Fruit fly (Drosophila melanogaster): ENCODE measurements around the gene rdx.

Gene rdx

dm6 chr3R:14012478-14013146 is 19.2 kb downstream of the rdx start (continued):
- peak; percentile 92 for TF ChIP-seq CG18476 (GFP tag; optimal IDR thresholded peaks at IDR 0.05)
- peak; percentile 89 for TF ChIP-seq CG17612 (GFP tag; IDR thresholded peaks at IDR 0.05)
- peak; percentile 42 for TF ChIP-seq odd (GFP tag; optimal IDR thresholded peaks at IDR 0.05)
- peak; percentile 53 for TF ChIP-seq salm (tag; optimal IDR thresholded peaks at IDR 0.05)
- TF ChIP-seq CG14965 (GFP tag; optimal IDR thresholded peaks at IDR 0.05; ENCODE audit: borderline replicate concordance): peak; percentile 83
- TF ChIP-seq CG9797 (GFP tag; optimal IDR thresholded peaks at IDR 0.05): peak; percentile 25
- peak; percentile 87 for TF ChIP-seq sr (GFP tag; IDR thresholded peaks at IDR 0.05)
- TF ChIP-seq CG3281 (GFP tag; optimal IDR thresholded peaks at IDR 0.05): peak; percentile 86
- peak; percentile 96 for TF ChIP-seq CG14667 (GFP tag; IDR thresholded peaks at IDR 0.05)
- TF ChIP-seq CG14710 (tag; optimal IDR thresholded peaks at IDR 0.05): peak; percentile 90
- TF ChIP-seq CG17385 (GFP tag; optimal IDR thresholded peaks at IDR 0.05): peak; percentile 78
- TF ChIP-seq CG15269 (tag; optimal IDR thresholded peaks at IDR 0.05): peak; percentile 88
- peak; percentile 68 for TF ChIP-seq en (GFP tag; optimal IDR thresholded peaks at IDR 0.05)
- TF ChIP-seq knrl (GFP tag; IDR thresholded peaks at IDR 0.05; ENCODE audit: partially characterized antibody): no peak
- no peak for TF ChIP-seq fru (optimal IDR thresholded peaks at IDR 0.05)
- TF ChIP-seq CG34224 (GFP tag; IDR thresholded peaks at IDR 0.05; ENCODE audit: partially characterized antibody): no peak
- no peak for TF ChIP-seq Dll (GFP tag; IDR thresholded peaks at IDR 0.05; ENCODE audit: partially characterized antibody)
- no peak for TF ChIP-seq Hr39 (optimal IDR thresholded peaks at IDR 0.05)
- no peak for TF ChIP-seq sima (GFP tag; optimal IDR thresholded peaks at IDR 0.05)
- no peak for TF ChIP-seq abd-A (tag; optimal IDR thresholded peaks at IDR 0.05)
- TF ChIP-seq CG11456 (GFP tag; IDR thresholded peaks at IDR 0.05): peak; percentile 96
- TF ChIP-seq CG2116 (GFP tag; optimal IDR thresholded peaks at IDR 0.05): peak; percentile 28
- TF ChIP-seq Dek (tag; optimal IDR thresholded peaks at IDR 0.05): peak; percentile 41
- peak; percentile 91 for TF ChIP-seq Fer3 (tag; optimal IDR thresholded peaks at IDR 0.05)
- peak; percentile 64 for TF ChIP-seq CG12236 (GFP tag; optimal IDR thresholded peaks at IDR 0.05)
- no peak for TF ChIP-seq HLHmδ (GFP tag; optimal IDR thresholded peaks at IDR 0.05)
- peak; percentile 51; the same call in 1 of the 2 replicates for TF ChIP-seq sna (GFP tag; IDR thresholded peaks at IDR 0.05; ENCODE audit: partially characterized antibody)
- peak; percentile 77 for TF ChIP-seq CG13424 (tag; optimal IDR thresholded peaks at IDR 0.05)
- TF ChIP-seq Eip74EF (GFP tag; optimal IDR thresholded peaks at IDR 0.05): peak in 1 of 2 experiments; percentile 8
- no peak for TF ChIP-seq h (optimal IDR thresholded peaks at IDR 0.05)
- TF ChIP-seq slbo (GFP tag; IDR thresholded peaks at IDR 0.05): peak; percentile 89
- TF ChIP-seq usp (GFP tag; optimal IDR thresholded peaks at IDR 0.05): no peak
- no peak; the same call in 2 of the 3 replicates for TF ChIP-seq vnd (GFP tag; IDR thresholded peaks at IDR 0.05; ENCODE audit: partially characterized antibody)
- TF ChIP-seq CG15514 (GFP tag; optimal IDR thresholded peaks at IDR 0.05): peak; percentile 80
- TF ChIP-seq CG8944 (GFP tag; optimal IDR thresholded peaks at IDR 0.05): peak; percentile 79
- peak; percentile 50 to 89 for TF ChIP-seq Hr51 (GFP tag; optimal IDR thresholded peaks at IDR 0.05)
- TF ChIP-seq klu (GFP tag; IDR thresholded peaks at IDR 0.05): peak; percentile 84
- peak; percentile 80 for TF ChIP-seq CG6854 (GFP tag; optimal IDR thresholded peaks at IDR 0.05)
- no peak for TF ChIP-seq NC2α (GFP tag; optimal IDR thresholded peaks at IDR 0.05)
- peak; percentile 97 for TF ChIP-seq pfk (GFP tag; optimal IDR thresholded peaks at IDR 0.05)
- peak; percentile 62 for TF ChIP-seq ham (GFP tag; IDR thresholded peaks at IDR 0.05)
- TF ChIP-seq Sox100B (GFP tag; optimal IDR thresholded peaks at IDR 0.05): peak; percentile 88
- TF ChIP-seq tup (GFP tag; optimal IDR thresholded peaks at IDR 0.05): peak; percentile 34
- peak; percentile 41 for TF ChIP-seq Bdp1 (GFP tag; optimal IDR thresholded peaks at IDR 0.05)
- TF ChIP-seq tin (GFP tag; optimal IDR thresholded peaks at IDR 0.05): peak; percentile 97
- peak; percentile 96 for TF ChIP-seq CG10979 (tag; optimal IDR thresholded peaks at IDR 0.05)
- peak; percentile 94 for TF ChIP-seq Atf6 (GFP tag; IDR thresholded peaks at IDR 0.05)
- peak; percentile 86 for TF ChIP-seq al (GFP tag; IDR thresholded peaks at IDR 0.05)
- TF ChIP-seq disco-r (GFP tag; optimal IDR thresholded peaks at IDR 0.05): peak; percentile 78

All from whole organism, embryonic.